Fruit fly (Drosophila melanogaster): ENCODE measurements around the gene Hipk.

Hipk gene

DNA sequence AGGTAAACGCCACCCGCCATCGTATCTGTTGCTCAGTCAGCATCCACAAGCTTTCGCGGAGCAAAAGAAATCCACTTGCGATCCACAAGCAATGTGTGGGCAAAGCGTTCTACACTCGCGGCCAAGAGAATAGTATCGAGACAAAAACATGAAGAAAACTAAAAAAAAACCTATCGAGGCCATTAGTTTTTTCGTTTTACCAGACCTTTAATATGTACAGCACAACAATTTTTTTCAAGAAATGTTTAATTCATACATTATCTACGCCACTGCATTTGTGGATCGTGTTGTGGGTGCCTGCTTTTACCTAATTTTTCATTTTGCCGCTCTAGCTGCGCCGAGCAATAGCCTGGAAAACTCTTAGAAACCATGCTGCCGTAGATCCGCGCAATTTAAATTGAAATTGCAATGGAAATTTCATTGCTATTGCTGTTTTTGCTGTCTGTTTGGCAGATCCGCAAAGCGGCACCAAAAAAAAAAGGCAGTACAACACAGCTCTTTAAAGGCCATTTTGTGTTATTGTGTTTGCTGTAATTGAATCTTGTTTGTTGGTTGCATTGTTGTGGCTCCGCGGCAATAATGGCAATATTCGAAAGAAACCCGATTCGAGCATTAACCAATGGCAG, 20.3 kb downstream of the Hipk start (continued):
- 0 out of 2 replicates have a peak, but pooled peaks have one; percentile 34 for TF ChIP-seq bowl (GFP tag; IDR thresholded peaks at IDR 0.05)
- peak; percentile 71 for TF ChIP-seq ken (GFP tag; IDR thresholded peaks at IDR 0.05)
- TF ChIP-seq CG18764 (GFP tag; optimal IDR thresholded peaks at IDR 0.05) = peak; percentile 50
- peak; percentile 38 for TF ChIP-seq odd (GFP tag; optimal IDR thresholded peaks at IDR 0.05)
- TF ChIP-seq sna (GFP tag; IDR thresholded peaks at IDR 0.05; ENCODE audit: partially characterized antibody) = no peak
- TF ChIP-seq amos (GFP tag; IDR thresholded peaks at IDR 0.05; ENCODE audit: partially characterized antibody) = no peak
- TF ChIP-seq CG9437 (GFP tag; optimal IDR thresholded peaks at IDR 0.05) = peak; percentile 26
- TF ChIP-seq CG11085 (GFP tag; IDR thresholded peaks at IDR 0.05) = no peak
- TF ChIP-seq CG8765 (GFP tag; IDR thresholded peaks at IDR 0.05) = peak; percentile 52; the same call in 1 of the 2 replicates
- no peak for TF ChIP-seq Dip3 (GFP tag; optimal IDR thresholded peaks at IDR 0.05)
- no peak for TF ChIP-seq CG15073 (GFP tag; optimal IDR thresholded peaks at IDR 0.05)
- TF ChIP-seq bigmax (GFP tag; optimal IDR thresholded peaks at IDR 0.05) = no peak
- TF ChIP-seq CG10565 (GFP tag; optimal IDR thresholded peaks at IDR 0.05) = no peak
- TF ChIP-seq CG15479 (GFP tag; optimal IDR thresholded peaks at IDR 0.05) = no peak
- TF ChIP-seq CG14014 (GFP tag; IDR thresholded peaks at IDR 0.05) = peak; percentile 58; the same call in 1 of the 2 replicates
- peak; percentile 39; the same call in 1 of the 2 replicates for TF ChIP-seq wor (GFP tag; IDR thresholded peaks at IDR 0.05)
- TF ChIP-seq knrl (GFP tag; IDR thresholded peaks at IDR 0.05; ENCODE audit: partially characterized antibody) = no peak
- no peak for TF ChIP-seq mld (GFP tag; IDR thresholded peaks at IDR 0.05; ENCODE audit: partially characterized antibody)
- no peak for TF ChIP-seq kni (GFP tag; optimal IDR thresholded peaks at IDR 0.05)
- TF ChIP-seq CG14667 (GFP tag; IDR thresholded peaks at IDR 0.05) = peak; percentile 62; the same call in 1 of the 2 replicates
- TF ChIP-seq Six4 (GFP tag; optimal IDR thresholded peaks at IDR 0.05) = peak; percentile 31
- TF ChIP-seq Vsx1 (GFP tag; optimal IDR thresholded peaks at IDR 0.05) = no peak
- TF ChIP-seq ara (GFP tag; IDR thresholded peaks at IDR 0.05) = peak; percentile 76
- no peak for TF ChIP-seq pzg (GFP tag; optimal IDR thresholded peaks at IDR 0.05)
- TF ChIP-seq Neu2 (GFP tag; optimal IDR thresholded peaks at IDR 0.05; ENCODE audit: borderline replicate concordance) = no peak
- peak; percentile 65 for TF ChIP-seq bab2 (GFP tag; optimal IDR thresholded peaks at IDR 0.05)
- TF ChIP-seq sisA (GFP tag; IDR thresholded peaks at IDR 0.05) = peak; percentile 68
- no peak for TF ChIP-seq mirr (GFP tag; optimal IDR thresholded peaks at IDR 0.05)
- no peak for TF ChIP-seq CG30020 (tag; optimal IDR thresholded peaks at IDR 0.05)
- TF ChIP-seq chinmo (GFP tag; IDR thresholded peaks at IDR 0.05; ENCODE audit: partially characterized antibody) = no peak
- TF ChIP-seq sug (tag; optimal IDR thresholded peaks at IDR 0.05) = no peak
- peak; percentile 22 for TF ChIP-seq CG9817 (tag; optimal IDR thresholded peaks at IDR 0.05)
- no peak for TF ChIP-seq CG15696 (tag; optimal IDR thresholded peaks at IDR 0.05)
- peak; percentile 62 for TF ChIP-seq Oli (tag; optimal IDR thresholded peaks at IDR 0.05)
- TF ChIP-seq esg (GFP tag; conservative IDR thresholded peaks at IDR 0.05) = peak; percentile 51
- peak; percentile 19; the same call in 1 of the 2 replicates for TF ChIP-seq CG9932 (GFP tag; IDR thresholded peaks at IDR 0.05)
- TF ChIP-seq jumu (GFP tag; optimal IDR thresholded peaks at IDR 0.05) = peak; percentile 12
- TF ChIP-seq CG32532 (GFP tag; IDR thresholded peaks at IDR 0.05) = peak; percentile 76
- no peak for TF ChIP-seq pho (GFP tag; optimal IDR thresholded peaks at IDR 0.05)
- peak; percentile 50 for TF ChIP-seq bcd (GFP tag; optimal IDR thresholded peaks at IDR 0.05)
- TF ChIP-seq CG6175 (GFP tag; IDR thresholded peaks at IDR 0.05) = no peak
- TF ChIP-seq hb (GFP tag; IDR thresholded peaks at IDR 0.05; ENCODE audit: partially characterized antibody) = no peak
- peak; percentile 62 for TF ChIP-seq CG30403 (GFP tag; optimal IDR thresholded peaks at IDR 0.05)
- TF ChIP-seq fu2 (GFP tag; optimal IDR thresholded peaks at IDR 0.05) = no peak
- peak in 1 of 2 experiments; percentile 78 for TF ChIP-seq bsh (GFP tag; optimal IDR thresholded peaks at IDR 0.05)
- TF ChIP-seq CG17361 (GFP tag; IDR thresholded peaks at IDR 0.05) = peak; percentile 73
- TF ChIP-seq CG10274 (GFP tag; optimal IDR thresholded peaks at IDR 0.05) = no peak
- TF ChIP-seq CG2129 (GFP tag; IDR thresholded peaks at IDR 0.05; ENCODE audit: partially characterized antibody) = no peak
- no peak for TF ChIP-seq CG3847 (GFP tag; IDR thresholded peaks at IDR 0.05)

All from whole organism, embryonic.